Worm (Caenorhabditis elegans) whole organism, late embryonic: Measurements from ENCODE around the gene flp-28.

Experiments used
- K09A11.1 ChIP-seq: sonication (generic microtip); optimal IDR thresholded peaks from 2 replicates; lab custom pipeline; 2017; ENCODE audit warnings: antibody characterized with exemption, mild to moderate bottlenecking, missing genetic modification characterization, missing compliant biosample characterization; ENCODE audit not compliant: insufficient read depth
- ceh-9 ChIP-seq: sonication (generic microtip); optimal IDR thresholded peaks from 2 replicates; lab custom pipeline; 2016; ENCODE audit warnings: mild to moderate bottlenecking, missing genetic modification characterization, inconsistent platforms, missing compliant biosample characterization
- pha-4 ChIP-seq: fragments of 150-350 bp; optimal IDR thresholded peaks from 2 replicates; lab custom pipeline; 2018; ENCODE audit warnings: missing biosample characterization, missing genetic modification reagents, missing genetic modification characterization
- sox-4 ChIP-seq: sonication (generic microtip); optimal IDR thresholded peaks from 2 replicates; lab custom pipeline; 2017; ENCODE audit warnings: mild to moderate bottlenecking, missing genetic modification characterization, inconsistent platforms, missing compliant biosample characterization

DNA sequence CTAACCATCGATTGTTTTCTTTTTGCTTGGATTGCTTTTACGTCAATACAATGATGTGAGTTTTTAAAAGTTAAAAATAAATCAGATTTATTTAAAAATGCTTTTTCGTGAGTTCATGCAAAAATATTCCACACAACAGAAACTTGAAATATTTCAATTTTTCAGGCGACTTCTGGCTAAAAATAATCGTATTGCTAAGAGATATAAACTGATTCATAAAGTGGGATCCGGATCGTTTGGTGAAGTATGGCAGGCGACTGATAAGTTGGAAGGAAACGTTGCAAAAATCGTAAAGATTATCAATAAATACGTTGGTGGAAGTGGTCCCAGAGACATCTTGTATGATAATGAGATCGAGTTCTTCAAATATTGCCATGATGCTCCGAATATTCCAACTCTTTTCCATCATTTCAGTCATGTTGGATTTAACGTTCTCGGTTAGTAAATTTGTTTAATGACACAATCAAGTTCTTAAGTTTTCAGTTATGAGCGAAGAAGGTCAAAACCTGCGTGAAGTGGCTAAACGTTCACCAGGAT, 27.2 kb downstream of the flp-28 start, which contains the start of gene ZC373.3:
- TF ChIP-seq sox-4 (tag; lab: Kevin White, UChicago) (no peak), ceh-9 (tag; lab: Kevin White, UChicago) (no peak), K09A11.1 (no peak), pha-4 (tag; lab: Kevin White, UChicago) (no peak)
